Fruit fly (Drosophila melanogaster): ENCODE data around the gene Mat89Ba.
A peak's percentile ranks its signal among the peaks of the same experiment; 100 is the strongest.

Mat89Ba gene

DNA sequence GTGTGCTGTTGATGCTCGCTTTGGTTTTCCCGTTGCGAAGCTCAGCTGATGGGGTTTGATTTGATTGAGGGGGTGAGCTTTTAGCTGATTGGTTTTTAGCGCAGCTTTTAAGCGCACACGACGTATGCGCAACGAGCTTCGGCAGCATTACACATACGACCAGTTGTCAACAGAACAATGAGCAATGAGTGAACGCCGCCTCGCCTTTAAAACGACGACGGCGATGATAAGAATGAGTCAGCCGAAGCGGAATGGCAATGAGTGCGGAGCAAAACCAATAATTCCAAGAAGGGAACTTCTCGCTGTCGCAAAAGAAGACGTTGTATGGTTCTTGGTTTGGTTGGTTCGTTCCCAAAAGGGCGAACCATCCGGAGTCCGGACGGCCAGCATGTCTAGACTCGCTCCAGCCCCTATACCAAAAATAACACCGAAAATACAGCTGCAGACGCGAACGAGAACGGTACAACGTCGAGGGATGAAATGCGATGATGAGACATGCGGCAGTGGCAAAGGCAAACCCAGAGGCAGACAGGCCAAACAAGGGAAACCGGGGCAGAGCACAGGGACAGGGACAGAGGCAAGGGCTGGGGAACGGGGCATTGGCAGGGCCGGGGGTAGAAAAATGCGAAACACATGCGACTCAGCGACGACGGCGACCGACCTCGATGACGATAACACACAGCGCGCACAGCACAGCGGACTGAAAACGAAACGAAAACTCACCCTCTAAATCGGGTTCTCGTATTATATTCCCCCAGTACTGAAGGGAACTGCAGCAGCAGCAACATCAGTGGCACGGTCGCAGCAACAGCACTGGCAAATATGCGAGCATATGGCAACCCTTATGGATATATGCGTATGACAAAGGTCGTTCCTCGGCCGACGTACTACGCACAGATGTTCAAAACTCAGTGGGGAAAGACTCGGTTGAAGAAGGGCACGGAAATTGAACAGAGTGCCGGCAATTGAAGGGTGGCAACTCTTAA is 17.3 kb downstream of the Mat89Ba start (continued):
- TF ChIP-seq Hand (GFP tag; optimal IDR thresholded peaks at IDR 0.05) (peak; percentile 20), hbn (GFP tag; IDR thresholded peaks at IDR 0.05; ENCODE audit: partially characterized antibody) (no peak), vvl (GFP tag; IDR thresholded peaks at IDR 0.05) (no peak), Mad (GFP tag; optimal IDR thresholded peaks at IDR 0.05) (peak; percentile 1), pzg (GFP tag; optimal IDR thresholded peaks at IDR 0.05) (peak; percentile 1), p53 (GFP tag; optimal IDR thresholded peaks at IDR 0.05) (peak; percentile 27), crp (GFP tag; optimal IDR thresholded peaks at IDR 0.05) (peak in 1 of 2 experiments; percentile 2), nerfin-1 (tag; optimal IDR thresholded peaks at IDR 0.05) (peak; percentile 20), pum (GFP tag; optimal IDR thresholded peaks at IDR 0.05) (no peak), CG17612 (GFP tag; IDR thresholded peaks at IDR 0.05) (no peak), CG10462 (GFP tag; optimal IDR thresholded peaks at IDR 0.05) (no peak), sug (tag; optimal IDR thresholded peaks at IDR 0.05) (peak; percentile 17), sd (tag; optimal IDR thresholded peaks at IDR 0.05) (peak; percentile 50), CG9797 (GFP tag; optimal IDR thresholded peaks at IDR 0.05) (no peak), CG13894 (tag; optimal IDR thresholded peaks at IDR 0.05) (peak; percentile 96), CG7786 (GFP tag; optimal IDR thresholded peaks at IDR 0.05) (peak; percentile 9), otp (GFP tag; IDR thresholded peaks at IDR 0.05) (no peak), Med (GFP tag) (peak; percentile 52), onecut (GFP tag; IDR thresholded peaks at IDR 0.05) (peak; percentile 49), CG15479 (GFP tag; optimal IDR thresholded peaks at IDR 0.05) (peak; percentile 60), BEAF-32 (GFP tag; optimal IDR thresholded peaks at IDR 0.05) (peak; percentile 6), Doc3 (GFP tag; IDR thresholded peaks at IDR 0.05; ENCODE audit: partially characterized antibody) (no peak), sens (GFP tag) (peak; percentile 78), CG10979 (tag; optimal IDR thresholded peaks at IDR 0.05) (peak; percentile 61), kay (GFP tag; optimal IDR thresholded peaks at IDR 0.05) (peak; percentile 72), CG18599 (GFP tag; optimal IDR thresholded peaks at IDR 0.05) (peak; percentile 44), CG1792 (GFP tag; optimal IDR thresholded peaks at IDR 0.05) (peak; percentile 21), Nf-YB (GFP tag; optimal IDR thresholded peaks at IDR 0.05) (no peak), BtbVII (GFP tag; optimal IDR thresholded peaks at IDR 0.05) (no peak), stwl (tag; optimal IDR thresholded peaks at IDR 0.05) (peak; percentile 97), gcm (GFP tag; optimal IDR thresholded peaks at IDR 0.05) (peak; percentile 43), Fer2 (tag; optimal IDR thresholded peaks at IDR 0.05) (no peak), Sry-δ (GFP tag; optimal IDR thresholded peaks at IDR 0.05) (peak; percentile 41), CG10147 (GFP tag; optimal IDR thresholded peaks at IDR 0.05) (peak; percentile 22), CG31365 (tag; optimal IDR thresholded peaks at IDR 0.05) (peak; percentile 27), slbo (GFP tag; IDR thresholded peaks at IDR 0.05) (no peak), CG5245 (GFP tag; optimal IDR thresholded peaks at IDR 0.05) (peak; percentile 11), scrt (GFP tag; optimal IDR thresholded peaks at IDR 0.05) (peak; percentile 1), oc (tag; optimal IDR thresholded peaks at IDR 0.05) (peak; percentile 9), CG12155 (GFP tag; optimal IDR thresholded peaks at IDR 0.05) (no peak), Awh (GFP tag; IDR thresholded peaks at IDR 0.05) (no peak), tap (tag; optimal IDR thresholded peaks at IDR 0.05) (peak; percentile 90), CG2678 (tag; optimal IDR thresholded peaks at IDR 0.05) (peak; percentile 22), Kr (GFP tag; optimal IDR thresholded peaks at IDR 0.05) (peak; percentile 23), CG14667 (GFP tag; IDR thresholded peaks at IDR 0.05) (no peak), ewg (GFP tag; optimal IDR thresholded peaks at IDR 0.05) (peak; percentile 25), gcm2 (GFP tag; optimal IDR thresholded peaks at IDR 0.05) (no peak), emc (GFP tag; optimal IDR thresholded peaks at IDR 0.05) (no peak)
